Fruit fly (Drosophila melanogaster) whole organism, prepupa: Measurements from ENCODE around the gene fh.

Experiments
- Blimp-1 ChIP-seq: fragments of 200-800 bp; sonication (Bioruptor generic); optimal IDR thresholded peaks from 3 replicates; lab custom pipeline; 2017; ENCODE audit warnings: missing biosample characterization, missing genetic modification characterization, mild to moderate bottlenecking, moderate library complexity, missing genetic modification reagents
- CG10631 ChIP-seq: fragments of 200-800 bp; sonication (Bioruptor generic); optimal IDR thresholded peaks from 2 replicates; lab custom pipeline; 2016; ENCODE audit warnings: missing biosample characterization, missing genetic modification characterization
- CG10669 ChIP-seq: fragments of 200-800 bp; sonication (Bioruptor generic); optimal IDR thresholded peaks from 3 replicates; lab custom pipeline; 2018; ENCODE audit warnings: missing biosample characterization, mild to moderate bottlenecking, missing genetic modification characterization, moderate library complexity
- CG11294 ChIP-seq: fragments of 200-800 bp; sonication (Bioruptor generic); IDR thresholded peaks from 2 replicates; pipeline ENCODE4 v1.3.6; 2022; ENCODE audit warnings: missing biosample characterization, missing genetic modification characterization
- CG11762 ChIP-seq: fragments of 200-800 bp; sonication (Bioruptor generic); optimal IDR thresholded peaks from 3 replicates; lab custom pipeline; 2016; ENCODE audit warnings: missing biosample characterization, missing genetic modification characterization; ENCODE audit not compliant: insufficient read depth
- CG1621 ChIP-seq: fragments of 200-800 bp; sonication (Bioruptor generic); optimal IDR thresholded peaks from 3 replicates; lab custom pipeline; 2018; ENCODE audit warnings: missing biosample characterization, mild to moderate bottlenecking, missing genetic modification characterization
- CG16779 ChIP-seq: fragments of 200-800 bp; sonication (Bioruptor generic); optimal IDR thresholded peaks from 3 replicates; lab custom pipeline; 2017; ENCODE audit warnings: missing biosample characterization, mild to moderate bottlenecking, missing genetic modification characterization
- CG3032 ChIP-seq: fragments of 200-800 bp; optimal IDR thresholded peaks from 2 replicates; lab custom pipeline; 2019; ENCODE audit warnings: missing biosample characterization, mild to moderate bottlenecking, missing genetic modification characterization, moderate library complexity
- CG31627 ChIP-seq: fragments of 200-800 bp; sonication (Bioruptor generic); optimal IDR thresholded peaks from 3 replicates; lab custom pipeline; 2016; ENCODE audit warnings: missing biosample characterization, missing genetic modification characterization
- CG34406 ChIP-seq: fragments of 200-800 bp; sonication (Bioruptor generic); optimal IDR thresholded peaks from 3 replicates; lab custom pipeline; 2016; ENCODE audit warnings: missing biosample characterization, missing genetic modification characterization
- CG3919 ChIP-seq: fragments of 200-800 bp; sonication (Bioruptor generic); optimal IDR thresholded peaks from 3 replicates; lab custom pipeline; 2016; ENCODE audit warnings: missing biosample characterization, missing genetic modification characterization
- CG6792 ChIP-seq: fragments of 200-800 bp; sonication (Bioruptor generic); optimal IDR thresholded peaks from 3 replicates; lab custom pipeline; 2016; ENCODE audit warnings: missing biosample characterization, missing genetic modification characterization
- CG8119 ChIP-seq: fragments of 200-800 bp; sonication (Bioruptor generic); IDR thresholded peaks from 3 replicates; pipeline ENCODE4 v1.3.6; 2022; ENCODE audit warnings: missing biosample characterization, missing genetic modification characterization
- CG8319 ChIP-seq: fragments of 200-800 bp; sonication (Bioruptor generic); optimal IDR thresholded peaks from 3 replicates; lab custom pipeline; 2016; ENCODE audit warnings: missing biosample characterization, missing genetic modification characterization
- CG9139 ChIP-seq: fragments of 200-800 bp; sonication (Bioruptor generic); optimal IDR thresholded peaks from 3 replicates; lab custom pipeline; 2017; ENCODE audit warnings: missing biosample characterization, mild to moderate bottlenecking, missing genetic modification characterization
- Eip75B ChIP-seq: fragments of 200-800 bp; sonication (Bioruptor generic); optimal IDR thresholded peaks from 3 replicates; lab custom pipeline; 2016; ENCODE audit warnings: missing biosample characterization, missing genetic modification characterization
- Eip78C ChIP-seq: fragments of 200-800 bp; sonication (Bioruptor generic); peaks from one replicate; lab custom pipeline; 2016; ENCODE audit warnings: missing biosample characterization, missing genetic modification characterization
- Eip93F ChIP-seq: fragments of 200-800 bp; sonication (Bioruptor generic); optimal IDR thresholded peaks from 2 replicates; lab custom pipeline; 2016; ENCODE audit warnings: missing biosample characterization, mild to moderate bottlenecking, missing genetic modification characterization
- Ets21C ChIP-seq: fragments of 200-800 bp; sonication (Bioruptor generic); optimal IDR thresholded peaks from 3 replicates; lab custom pipeline; 2016; ENCODE audit warnings: missing biosample characterization, missing genetic modification characterization
- Gug ChIP-seq: fragments of 200-800 bp; sonication (Bioruptor generic); IDR thresholded peaks from 2 replicates; pipeline ENCODE4 v1.3.6; 2022; ENCODE audit warnings: missing biosample characterization, missing genetic modification characterization
- Hr38 ChIP-seq: sonication (Bioruptor generic); optimal IDR thresholded peaks from 2 replicates; lab custom pipeline; 2016; ENCODE audit warnings: missing biosample characterization, missing genetic modification characterization
- Hr39 ChIP-seq: fragments of 200-800 bp; sonication (Bioruptor generic); optimal IDR thresholded peaks from 2 replicates; lab custom pipeline; 2016; ENCODE audit warnings: missing biosample characterization, missing genetic modification characterization
- Hr4 ChIP-seq: fragments of 200-800 bp; sonication (Bioruptor generic); optimal IDR thresholded peaks from 3 replicates; lab custom pipeline; 2016; ENCODE audit warnings: missing biosample characterization, missing genetic modification characterization
- Met ChIP-seq: fragments of 200-800 bp; sonication (Bioruptor generic); optimal IDR thresholded peaks from 3 replicates; lab custom pipeline; 2016; ENCODE audit warnings: missing biosample characterization, missing genetic modification characterization
- OdsH ChIP-seq: fragments of 200-800 bp; sonication (Bioruptor generic); optimal IDR thresholded peaks from 3 replicates; lab custom pipeline; 2016; ENCODE audit warnings: missing biosample characterization, missing genetic modification characterization
- Sox102F ChIP-seq: fragments of 200-800 bp; sonication (Bioruptor generic); optimal IDR thresholded peaks from 2 replicates; lab custom pipeline; 2016; ENCODE audit warnings: missing biosample characterization, mild to moderate bottlenecking, missing genetic modification characterization
- Sox14 ChIP-seq: fragments of 200-800 bp; sonication (Bioruptor generic); optimal IDR thresholded peaks from 3 replicates; lab custom pipeline; 2016; ENCODE audit warnings: missing biosample characterization, missing genetic modification characterization
- Sox15 ChIP-seq: fragments of 200-800 bp; sonication (Bioruptor generic); optimal IDR thresholded peaks from 3 replicates; lab custom pipeline; 2016; ENCODE audit warnings: missing biosample characterization, missing genetic modification characterization
- achi ChIP-seq: fragments of 200-800 bp; sonication (Bioruptor generic); optimal IDR thresholded peaks from 3 replicates; lab custom pipeline; 2016; ENCODE audit warnings: missing biosample characterization, missing genetic modification characterization
- acj6 ChIP-seq: fragments of 200-800 bp; sonication (Bioruptor generic); optimal IDR thresholded peaks from 3 replicates; lab custom pipeline; 2016; ENCODE audit warnings: missing biosample characterization, missing genetic modification characterization
- dac ChIP-seq: fragments of 200-800 bp; sonication (Bioruptor generic); optimal IDR thresholded peaks from 2 replicates; lab custom pipeline; 2017; ENCODE audit warnings: missing biosample characterization, mild to moderate bottlenecking, missing genetic modification characterization
- dsx ChIP-seq: fragments of 200-800 bp; optimal IDR thresholded peaks from 3 replicates; lab custom pipeline; 2019; ENCODE audit warnings: missing biosample characterization, mild to moderate bottlenecking, missing genetic modification characterization, moderate library complexity; ENCODE audit not compliant: poor library complexity, severe bottlenecking
- eg ChIP-seq: fragments of 200-800 bp; sonication (Bioruptor generic); IDR thresholded peaks from 3 replicates; pipeline ENCODE4 v1.3.6; 2022; ENCODE audit warnings: missing biosample characterization, missing genetic modification characterization
- esn ChIP-seq: fragments of 200-800 bp; sonication (Bioruptor generic); optimal IDR thresholded peaks from 2 replicates; lab custom pipeline; 2016; ENCODE audit warnings: missing biosample characterization, mild to moderate bottlenecking, missing genetic modification characterization, moderate library complexity
- fd85E ChIP-seq: fragments of 200-800 bp; sonication (Bioruptor generic); optimal IDR thresholded peaks from 3 replicates; lab custom pipeline; 2016; ENCODE audit warnings: missing biosample characterization, missing genetic modification characterization
- lz ChIP-seq: fragments of 200-800 bp; sonication (Bioruptor generic); optimal IDR thresholded peaks from 3 replicates; lab custom pipeline; 2016; ENCODE audit warnings: missing biosample characterization, missing genetic modification characterization
- pdm3 ChIP-seq: fragments of 200-800 bp; sonication (Bioruptor generic); optimal IDR thresholded peaks from 3 replicates; lab custom pipeline; 2016; ENCODE audit warnings: missing biosample characterization, missing genetic modification characterization
- spab ChIP-seq: fragments of 200-800 bp; sonication (Bioruptor generic); optimal IDR thresholded peaks from 2 replicates; lab custom pipeline; 2017; ENCODE audit warnings: missing biosample characterization, mild to moderate bottlenecking, missing genetic modification characterization, missing genetic modification reagents
- ss ChIP-seq, 2 experiments: fragments of 200-800 bp; sonication (Bioruptor generic); optimal IDR thresholded peaks; 2 replicates in 1 of 2; 3 replicates in 1 of 2; lab custom pipeline; 2017 to 2018; ENCODE audit warnings: mild to moderate bottlenecking in 2 of 2, missing biosample characterization in 2 of 2, missing genetic modification characterization in 2 of 2, moderate library complexity in 1 of 2
- svp ChIP-seq: fragments of 200-800 bp; sonication (Bioruptor generic); peaks from one replicate; lab custom pipeline; 2016; ENCODE audit warnings: missing biosample characterization, missing genetic modification characterization
- topi ChIP-seq: fragments of 200-800 bp; sonication (Bioruptor generic); optimal IDR thresholded peaks from 3 replicates; lab custom pipeline; 2016; ENCODE audit warnings: missing biosample characterization, missing genetic modification characterization
- vri ChIP-seq: fragments of 200-800 bp; sonication (Bioruptor generic); optimal IDR thresholded peaks from 3 replicates; lab custom pipeline; 2016; ENCODE audit warnings: missing biosample characterization, mild to moderate bottlenecking, missing genetic modification characterization

The fh gene

DNA sequence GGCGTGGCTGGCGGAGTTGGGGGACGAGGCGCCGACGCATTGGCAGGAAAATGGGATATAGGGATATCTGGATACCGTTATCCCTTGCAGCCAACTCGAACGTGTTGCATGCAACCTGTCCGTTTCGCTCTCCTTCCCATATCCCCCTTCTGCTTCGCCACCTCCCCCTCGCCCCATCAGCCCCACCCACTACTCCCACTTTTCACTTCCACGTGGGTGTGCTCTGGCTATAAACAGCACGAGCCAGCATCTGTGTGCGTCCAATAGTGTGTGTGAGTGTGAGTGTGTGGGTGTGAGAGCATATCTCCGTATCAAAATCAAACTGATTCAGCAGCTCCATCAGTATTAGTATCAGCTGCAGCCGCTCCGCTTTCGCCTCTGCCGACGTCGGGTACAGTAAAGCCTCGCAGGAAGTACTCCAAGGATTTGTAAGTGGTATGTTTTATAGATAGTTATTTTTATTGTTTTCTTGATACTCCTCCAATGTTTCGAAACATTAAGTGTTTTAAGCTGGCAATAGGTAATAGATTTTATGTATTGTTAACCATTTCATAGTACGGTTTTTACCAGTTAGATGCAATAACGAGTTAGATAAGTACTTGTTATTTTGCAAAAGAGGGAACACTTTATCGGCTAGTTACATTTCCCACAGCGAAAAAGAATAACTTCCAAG is 29.8 kb downstream of the fh start (continued):
- peak in 1 of 2 experiments; percentile 6 for TF ChIP-seq ss (GFP tag; optimal IDR thresholded peaks at IDR 0.05; lab: Kevin White, UChicago)
- TF ChIP-seq CG10669, result peak; percentile 37
- peak; percentile 78 for TF ChIP-seq svp (GFP tag; lab: Kevin White, UChicago)
- TF ChIP-seq Blimp-1 (GFP tag; lab: Kevin White, UChicago), result no peak
- no peak for TF ChIP-seq pdm3
- no peak for TF ChIP-seq CG3032 (tag; lab: Kevin White, UChicago)
- TF ChIP-seq Hr38 (GFP tag; lab: Kevin White, UChicago), result no peak
- no peak for TF ChIP-seq lz
- no peak for TF ChIP-seq Gug (GFP tag; lab: Robert Waterston, UW)
- TF ChIP-seq Sox14 (GFP tag; lab: Kevin White, UChicago), result no peak
- TF ChIP-seq Met (GFP tag; lab: Kevin White, UChicago), result peak; percentile 37
- no peak for TF ChIP-seq spab (GFP tag; lab: Kevin White, UChicago)
- TF ChIP-seq eg (GFP tag; lab: Robert Waterston, UW), result 0 out of 3 replicates have a peak, but pooled peaks have one; percentile 55
- TF ChIP-seq CG16779, result no peak
- no peak for TF ChIP-seq Eip93F (GFP tag; lab: Kevin White, UChicago)
- TF ChIP-seq OdsH, result no peak
- no peak for TF ChIP-seq CG6792 (GFP tag; lab: Kevin White, UChicago)
- TF ChIP-seq esn (GFP tag; lab: Kevin White, UChicago), result no peak
- no peak for TF ChIP-seq CG1621 (tag; lab: Kevin White, UChicago)
- TF ChIP-seq Eip75B (GFP tag; lab: Kevin White, UChicago), result no peak
- TF ChIP-seq CG34406, result no peak
- no peak for TF ChIP-seq achi (GFP tag; lab: Kevin White, UChicago)
- TF ChIP-seq Hr39 (GFP tag; lab: Kevin White, UChicago), result no peak
- no peak for TF ChIP-seq Sox102F (GFP tag; lab: Kevin White, UChicago)
- no peak for TF ChIP-seq Sox15
- no peak for TF ChIP-seq CG11294 (GFP tag; lab: Robert Waterston, UW)
- TF ChIP-seq CG11762 (GFP tag; lab: Kevin White, UChicago), result peak; percentile 10
- no peak for TF ChIP-seq CG31627

dm6 chrX:9117831-9118230 is 31.0 kb downstream of the fh start:
- TF ChIP-seq Sox14 (GFP tag; lab: Kevin White, UChicago) (no peak), Hr38 (GFP tag; lab: Kevin White, UChicago) (no peak), Sox15 (no peak), CG34406 (no peak), CG9139 (GFP tag; lab: Kevin White, UChicago) (no peak), OdsH (no peak)

DNA sequence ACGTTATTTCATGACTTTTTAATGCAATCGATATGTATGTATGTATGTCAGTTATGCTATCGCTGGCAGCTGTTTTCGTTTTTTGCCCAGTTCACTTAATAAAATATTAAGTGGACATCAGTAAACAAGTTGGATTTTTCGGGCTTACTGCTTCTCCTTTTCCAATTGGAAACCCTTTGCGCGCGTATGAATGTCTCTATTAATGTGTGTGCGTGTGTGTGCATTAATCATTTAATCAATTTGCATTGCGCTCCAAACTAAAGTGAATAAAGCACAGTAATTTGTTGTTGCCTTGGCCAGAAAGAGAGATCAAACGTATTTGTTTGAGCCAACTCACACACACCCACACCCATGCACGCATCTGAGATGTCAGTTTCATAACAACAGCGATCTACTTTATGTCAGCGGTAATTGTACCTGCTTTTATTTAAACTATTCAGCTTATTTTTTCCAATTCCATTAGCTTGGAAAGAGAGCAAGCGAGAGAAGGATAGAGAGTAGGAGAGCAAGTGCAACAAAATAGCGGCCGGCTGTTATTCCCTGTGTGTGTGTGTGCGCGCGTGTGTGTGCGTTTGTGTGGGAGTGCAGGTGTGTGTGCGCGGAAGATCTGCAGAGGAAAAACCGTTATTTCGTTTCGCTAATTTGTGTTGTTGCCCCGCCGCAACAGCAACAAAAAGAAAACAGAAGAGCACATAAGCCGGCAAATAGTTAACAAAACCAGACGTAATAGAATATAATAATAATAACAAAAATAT is 38.5 kb downstream of the fh start:
- TF ChIP-seq Hr4 (GFP tag; lab: Kevin White, UChicago) (no peak), Eip78C (GFP tag; lab: Kevin White, UChicago) (peak; percentile 40), dsx (GFP tag; lab: Kevin White, UChicago) (peak; percentile 91)

- peak; percentile 48; the same call in 2 of the 3 replicates for TF ChIP-seq CG8119
- no peak for TF ChIP-seq Eip93F (GFP tag; lab: Kevin White, UChicago)
- TF ChIP-seq eg (GFP tag; lab: Robert Waterston, UW), result no peak
- TF ChIP-seq OdsH, result no peak
- peak; percentile 47 for TF ChIP-seq acj6 (GFP tag; lab: Kevin White, UChicago)
- TF ChIP-seq CG11762 (GFP tag; lab: Kevin White, UChicago), result peak; percentile 39
- TF ChIP-seq CG34406, result peak; percentile 21
- peak; percentile 9 for TF ChIP-seq dac (GFP tag; lab: Kevin White, UChicago)
- peak; percentile 69 for TF ChIP-seq topi (GFP tag; lab: Kevin White, UChicago)
- TF ChIP-seq svp (GFP tag; lab: Kevin White, UChicago), result no peak
- TF ChIP-seq Gug (GFP tag; lab: Robert Waterston, UW), result peak; percentile 18; the same call in 1 of the 2 replicates
- TF ChIP-seq CG3919 (GFP tag; lab: Kevin White, UChicago), result no peak
- TF ChIP-seq CG10631 (GFP tag; lab: Kevin White, UChicago), result peak; percentile 57
- TF ChIP-seq Ets21C (GFP tag; lab: Kevin White, UChicago), result peak; percentile 61
- no peak for TF ChIP-seq fd85E (GFP tag; lab: Kevin White, UChicago)
- no peak for TF ChIP-seq CG11294 (GFP tag; lab: Robert Waterston, UW)
- TF ChIP-seq vri (GFP tag; lab: Kevin White, UChicago), result no peak
- TF ChIP-seq CG8319 (GFP tag; lab: Kevin White, UChicago), result peak; percentile 16
Measured at dm6 chrX:9109072-9109844, 39.6 kb downstream of the fh start.
